Fruit fly (Drosophila melanogaster): ENCODE results near the gene Acsx1R.

Acsx1R gene

dm6 chr3R:19799614-19800013 is 22.5 kb upstream of the Acsx1R start:
- TF ChIP-seq emc (GFP tag; optimal IDR thresholded peaks at IDR 0.05) = no peak
- peak; percentile 73 for TF ChIP-seq cad (GFP tag; optimal IDR thresholded peaks at IDR 0.05)
- no peak for TF ChIP-seq CG5180 (GFP tag; optimal IDR thresholded peaks at IDR 0.05)
- peak in 1 of 2 experiments; percentile 54 for TF ChIP-seq tll (GFP tag; optimal IDR thresholded peaks at IDR 0.05)
- TF ChIP-seq twi (tag; optimal IDR thresholded peaks at IDR 0.05) = peak; percentile 65
- peak; percentile 31 for TF ChIP-seq kni (GFP tag; optimal IDR thresholded peaks at IDR 0.05)
- TF ChIP-seq CG15479 (GFP tag; optimal IDR thresholded peaks at IDR 0.05) = peak; percentile 2
- TF ChIP-seq CG8359 (GFP tag; optimal IDR thresholded peaks at IDR 0.05; ENCODE audit: borderline replicate concordance) = no peak
- TF ChIP-seq Kr (GFP tag; optimal IDR thresholded peaks at IDR 0.05) = peak; percentile 52
- peak; percentile 28 for TF ChIP-seq D (optimal IDR thresholded peaks at IDR 0.05)
- TF ChIP-seq D (GFP tag; optimal IDR thresholded peaks at IDR 0.05) = no peak
- TF ChIP-seq zen (tag; optimal IDR thresholded peaks at IDR 0.05) = peak; percentile 43
- TF ChIP-seq chn (GFP tag; optimal IDR thresholded peaks at IDR 0.05) = no peak
- no peak for TF ChIP-seq chm (GFP tag; IDR thresholded peaks at IDR 0.05)
- TF ChIP-seq CG8290 (GFP tag; optimal IDR thresholded peaks at IDR 0.05) = no peak
- no peak for TF ChIP-seq CG8290 (tag; optimal IDR thresholded peaks at IDR 0.05)
- peak; percentile 63 for TF ChIP-seq pros (GFP tag; optimal IDR thresholded peaks at IDR 0.05)

- TF ChIP-seq insv (GFP tag; optimal IDR thresholded peaks at IDR 0.05) (no peak), CG8478 (optimal IDR thresholded peaks at IDR 0.05) (peak; percentile 26), fd102C (GFP tag; optimal IDR thresholded peaks at IDR 0.05) (no peak), lab (GFP tag; optimal IDR thresholded peaks at IDR 0.05) (no peak), CG14441 (GFP tag; IDR thresholded peaks at IDR 0.05) (no peak), CG4424 (GFP tag; optimal IDR thresholded peaks at IDR 0.05) (peak; percentile 97), H2.0 (GFP tag; IDR thresholded peaks at IDR 0.05) (no peak), ATbp (GFP tag; optimal IDR thresholded peaks at IDR 0.05) (no peak), p53 (GFP tag; optimal IDR thresholded peaks at IDR 0.05) (no peak), twi (tag; optimal IDR thresholded peaks at IDR 0.05) (no peak), Elba2 (GFP tag; optimal IDR thresholded peaks at IDR 0.05) (no peak)
These were observed 19.8 kb upstream of the Acsx1R start for dm6 chr3R:19796835-19797234.

- no peak for TF ChIP-seq disco-r (GFP tag; optimal IDR thresholded peaks at IDR 0.05)
- TF ChIP-seq CG12299 (tag; optimal IDR thresholded peaks at IDR 0.05) = no peak
- no peak for TF ChIP-seq trh (GFP tag; optimal IDR thresholded peaks at IDR 0.05)
- TF ChIP-seq org-1 (GFP tag; optimal IDR thresholded peaks at IDR 0.05) = no peak
- no peak for TF ChIP-seq CG10267 (tag; optimal IDR thresholded peaks at IDR 0.05)
- no peak for TF ChIP-seq Chrac-16 (GFP tag; optimal IDR thresholded peaks at IDR 0.05)
- TF ChIP-seq CG3995 (GFP tag; optimal IDR thresholded peaks at IDR 0.05) = no peak
- TF ChIP-seq hkb (optimal IDR thresholded peaks at IDR 0.05) = no peak
- 0 out of 2 replicates have a peak, but pooled peaks have one; percentile 9 for TF ChIP-seq hkb (GFP tag; IDR thresholded peaks at IDR 0.05)
- peak in 1 of 2 experiments; percentile 65 for TF ChIP-seq Pdp1 (GFP tag; optimal IDR thresholded peaks at IDR 0.05)
- TF ChIP-seq CG30431 (GFP tag; optimal IDR thresholded peaks at IDR 0.05) = no peak
- TF ChIP-seq CG17802 (tag; optimal IDR thresholded peaks at IDR 0.05) = no peak
- TF ChIP-seq CG6813 (GFP tag; optimal IDR thresholded peaks at IDR 0.05) = no peak
- TF ChIP-seq cg (GFP tag; optimal IDR thresholded peaks at IDR 0.05) = peak; percentile 7
- TF ChIP-seq CG6272 (GFP tag; IDR thresholded peaks at IDR 0.05) = no peak
- no peak for TF ChIP-seq CG11398 (GFP tag; optimal IDR thresholded peaks at IDR 0.05)
- TF ChIP-seq TFAM (GFP tag; optimal IDR thresholded peaks at IDR 0.05) = no peak
- no peak for TF ChIP-seq Doc2 (GFP tag; IDR thresholded peaks at IDR 0.05)
- TF ChIP-seq tll (GFP tag; optimal IDR thresholded peaks at IDR 0.05) = no peak
- TF ChIP-seq Nf-YB (GFP tag; optimal IDR thresholded peaks at IDR 0.05) = peak; percentile 10
- TF ChIP-seq CG4617 (GFP tag; optimal IDR thresholded peaks at IDR 0.05; ENCODE audit: borderline replicate concordance) = no peak
- peak; percentile 11 for TF ChIP-seq D19A (tag; optimal IDR thresholded peaks at IDR 0.05)
- TF ChIP-seq Ets65A (GFP tag) = peak; percentile 12
- no peak for TF ChIP-seq CG6683 (GFP tag; optimal IDR thresholded peaks at IDR 0.05)
- no peak for TF ChIP-seq Bteb2 (GFP tag; optimal IDR thresholded peaks at IDR 0.05)
These were observed 18.3 kb upstream of the Acsx1R start for dm6 chr3R:19795332-19795731.

Data from whole organism, embryonic.